Fruit fly (Drosophila melanogaster) Kc167 (cell line): ENCODE data around the gene trc.

ENCODE experiments used
- insv ChIP-seq: fragments of >200 bp; optimal IDR thresholded peaks from 3 replicates; lab custom pipeline; 2018; ENCODE audit warnings: missing external identifiers
- psq ChIP-seq: fragments of >200 bp; optimal IDR thresholded peaks from 2 replicates; lab custom pipeline; 2017; ENCODE audit warnings: missing external identifiers

dm6 chr3L:19872465-19872883 lies 38.4 kb upstream of the trc start:
- no peak for TF ChIP-seq psq (lab: Kevin White, UChicago)
- no peak for TF ChIP-seq insv (lab: Kevin White, UChicago)
